Worm (Caenorhabditis elegans) whole organism, L2 larva: ENCODE results near the gene pgm-2.
A peak's percentile ranks its signal among the peaks of the same experiment; 100 is the strongest.

Experiments used
- C34F6.9 ChIP-seq: fragments of 150-350 bp; optimal IDR thresholded peaks from 2 replicates; lab custom pipeline; 2014; ENCODE audit warnings: missing biosample characterization, missing genetic modification characterization
- F13H6.1 ChIP-seq: sonication (generic microtip); optimal IDR thresholded peaks from 2 replicates; lab custom pipeline; 2016; ENCODE audit warnings: missing genetic modification characterization, missing compliant biosample characterization
- R02D3.7 ChIP-seq: fragments of 150-350 bp; optimal IDR thresholded peaks from 2 replicates; lab custom pipeline; 2014; ENCODE audit warnings: missing biosample characterization, missing genetic modification characterization
- Y55F3AM.14 ChIP-seq: fragments of 200-800 bp; sonication (Bioruptor generic); optimal IDR thresholded peaks from 2 replicates; lab custom pipeline; 2018; ENCODE audit warnings: mild to moderate bottlenecking, missing genetic modification characterization, missing compliant biosample characterization
- ZK546.5 ChIP-seq: sonication (generic microtip); optimal IDR thresholded peaks from 2 replicates; lab custom pipeline; 2017; ENCODE audit warnings: missing biosample characterization, missing genetic modification characterization
- aly-2 ChIP-seq: fragments of 150-350 bp; optimal IDR thresholded peaks from 2 replicates; lab custom pipeline; 2014; ENCODE audit warnings: missing biosample characterization, missing genetic modification characterization
- ama-1 ChIP-seq: fragments of 150-350 bp; optimal IDR thresholded peaks from 2 replicates; lab custom pipeline; 2018; ENCODE audit warnings: inconsistent platforms
- blmp-1 ChIP-seq: sonication (generic microtip); optimal IDR thresholded peaks from 2 replicates; lab custom pipeline; 2017; ENCODE audit warnings: missing genetic modification characterization, mild to moderate bottlenecking, missing compliant biosample characterization, antibody characterized with exemption, moderate library complexity; ENCODE audit not compliant: insufficient read depth
- ceh-16 ChIP-seq: fragments of 150-350 bp; optimal IDR thresholded peaks from 2 replicates; lab custom pipeline; 2014; ENCODE audit warnings: missing biosample characterization, missing genetic modification characterization
- crh-2 ChIP-seq: sonication (generic microtip); optimal IDR thresholded peaks from 2 replicates; lab custom pipeline; 2017; ENCODE audit warnings: missing biosample characterization, missing genetic modification characterization
- dmd-4 ChIP-seq: sonication (generic microtip); optimal IDR thresholded peaks from 2 replicates; lab custom pipeline; 2017; ENCODE audit warnings: missing biosample characterization, missing genetic modification characterization
- egl-27 ChIP-seq: sonication (generic microtip); optimal IDR thresholded peaks from 3 replicates; lab custom pipeline; 2017; ENCODE audit warnings: missing biosample characterization, missing genetic modification reagents, missing genetic modification characterization
- elt-1 ChIP-seq: fragments of 150-350 bp; optimal IDR thresholded peaks from 2 replicates; lab custom pipeline; 2014; ENCODE audit warnings: missing biosample characterization, missing genetic modification characterization
- elt-3 ChIP-seq: sonication (generic microtip); optimal IDR thresholded peaks from 2 replicates; lab custom pipeline; 2017; ENCODE audit warnings: missing biosample characterization, missing genetic modification characterization
- fos-1 ChIP-seq: fragments of 150-350 bp; optimal IDR thresholded peaks from 2 replicates; lab custom pipeline; 2014; ENCODE audit warnings: missing biosample characterization, missing genetic modification characterization
- gmeb-1 ChIP-seq: fragments of 150-350 bp; optimal IDR thresholded peaks from 2 replicates; lab custom pipeline; 2014; ENCODE audit warnings: missing biosample characterization, missing genetic modification characterization
- lin-13 ChIP-seq: fragments of 150-350 bp; optimal IDR thresholded peaks from 2 replicates; lab custom pipeline; 2014; ENCODE audit warnings: missing biosample characterization, missing genetic modification reagents, missing genetic modification characterization
- lin-39 ChIP-seq: fragments of 150-350 bp; optimal IDR thresholded peaks from 2 replicates; lab custom pipeline; 2014; ENCODE audit warnings: missing biosample characterization, missing genetic modification reagents, missing genetic modification characterization
- mab-5 ChIP-seq: fragments of 150-350 bp; optimal IDR thresholded peaks from 2 replicates; lab custom pipeline; 2014; ENCODE audit warnings: missing biosample characterization, missing genetic modification characterization
- mbf-1 ChIP-seq: sonication (generic microtip); optimal IDR thresholded peaks from 2 replicates; lab custom pipeline; 2017; ENCODE audit warnings: missing biosample characterization, missing genetic modification characterization
- mdl-1 ChIP-seq, 2 experiments: fragments of 150-350 bp in 1 of 2; sonication (generic microtip) in 1 of 2; optimal IDR thresholded peaks; 2 replicates each; lab custom pipeline; 2017; ENCODE audit warnings: missing biosample characterization in 2 of 2, missing genetic modification characterization in 2 of 2
- nhr-11 ChIP-seq: fragments of 150-350 bp; optimal IDR thresholded peaks from 2 replicates; lab custom pipeline; 2014; ENCODE audit warnings: missing biosample characterization, missing genetic modification characterization
- nhr-12 ChIP-seq: fragments of 150-350 bp; optimal IDR thresholded peaks from 2 replicates; lab custom pipeline; 2014; ENCODE audit warnings: missing biosample characterization, missing genetic modification characterization
- nhr-129 ChIP-seq: fragments of 150-350 bp; optimal IDR thresholded peaks from 2 replicates; lab custom pipeline; 2014; ENCODE audit warnings: missing biosample characterization, missing genetic modification characterization
- nhr-21 ChIP-seq: fragments of 150-350 bp; optimal IDR thresholded peaks from 2 replicates; lab custom pipeline; 2014; ENCODE audit warnings: missing biosample characterization, missing genetic modification characterization
- nhr-23 ChIP-seq: fragments of 150-350 bp; optimal IDR thresholded peaks from 2 replicates; lab custom pipeline; 2014; ENCODE audit warnings: missing biosample characterization, missing genetic modification reagents, missing genetic modification characterization
- nhr-237 ChIP-seq: fragments of 150-350 bp; optimal IDR thresholded peaks from 2 replicates; lab custom pipeline; 2014; ENCODE audit warnings: missing biosample characterization, missing genetic modification characterization
- nhr-25 ChIP-seq: fragments of 150-350 bp; sonication (generic microtip); optimal IDR thresholded peaks from 3 replicates; lab custom pipeline; 2014; ENCODE audit warnings: missing biosample characterization, missing genetic modification characterization
- nhr-6 ChIP-seq: fragments of 150-350 bp; optimal IDR thresholded peaks from 2 replicates; lab custom pipeline; 2014; ENCODE audit warnings: missing biosample characterization, missing genetic modification characterization
- nhr-77 ChIP-seq: fragments of 150-350 bp; optimal IDR thresholded peaks from 2 replicates; lab custom pipeline; 2014; ENCODE audit warnings: missing biosample characterization, missing genetic modification characterization
- peb-1 ChIP-seq: fragments of 150-350 bp; optimal IDR thresholded peaks from 2 replicates; lab custom pipeline; 2014; ENCODE audit warnings: missing biosample characterization, missing genetic modification characterization
- sem-4 ChIP-seq: fragments of 150-350 bp; optimal IDR thresholded peaks from 2 replicates; lab custom pipeline; 2014; ENCODE audit warnings: missing biosample characterization, missing genetic modification reagents, missing genetic modification characterization
- skn-1 ChIP-seq: sonication (generic microtip); optimal IDR thresholded peaks from 2 replicates; lab custom pipeline; 2017; ENCODE audit warnings: missing biosample characterization, missing genetic modification characterization
- sma-3 ChIP-seq: sonication (generic microtip); optimal IDR thresholded peaks from 2 replicates; lab custom pipeline; 2016; ENCODE audit warnings: missing genetic modification reagents, missing genetic modification characterization, missing compliant biosample characterization
- sma-9 ChIP-seq, 2 experiments: fragments of 150-350 bp in 1 of 2; sonication (generic microtip) in 1 of 2; optimal IDR thresholded peaks; 2 replicates each; lab custom pipeline; 2014 to 2016; ENCODE audit warnings: missing genetic modification characterization in 2 of 2, mild to moderate bottlenecking in 1 of 2, missing biosample characterization in 1 of 2, missing compliant biosample characterization in 1 of 2, missing genetic modification reagents in 1 of 2, moderate library complexity in 1 of 2
- snpc-4 ChIP-seq: fragments of 150-350 bp; optimal IDR thresholded peaks from 2 replicates; lab custom pipeline; 2014; ENCODE audit warnings: missing biosample characterization, missing genetic modification characterization
- unc-39 ChIP-seq: fragments of 150-350 bp; optimal IDR thresholded peaks from 2 replicates; lab custom pipeline; 2014; ENCODE audit warnings: missing biosample characterization, missing genetic modification characterization
- unc-55 ChIP-seq: fragments of 150-350 bp; sonication (generic microtip); optimal IDR thresholded peaks from 3 replicates; lab custom pipeline; 2014; ENCODE audit warnings: missing biosample characterization, missing genetic modification reagents, missing genetic modification characterization
- unc-62 ChIP-seq: fragments of 150-350 bp; optimal IDR thresholded peaks from 2 replicates; lab custom pipeline; 2014; ENCODE audit warnings: missing biosample characterization, missing genetic modification reagents, missing genetic modification characterization
- zag-1 ChIP-seq: fragments of 150-350 bp; optimal IDR thresholded peaks from 2 replicates; lab custom pipeline; 2014; ENCODE audit warnings: missing biosample characterization, missing genetic modification characterization
- ztf-1 ChIP-seq: fragments of 200-800 bp; sonication (Bioruptor generic); conservative IDR thresholded peaks from 2 replicates; pipeline ENCODE4 v1.3.6; 2022; ENCODE audit warnings: missing genetic modification characterization, missing compliant biosample characterization
- ztf-11 ChIP-seq: sonication (generic microtip); optimal IDR thresholded peaks from 2 replicates; lab custom pipeline; 2017; ENCODE audit warnings: missing biosample characterization, missing genetic modification characterization
- ztf-4 ChIP-seq: fragments of 150-350 bp; optimal IDR thresholded peaks from 2 replicates; lab custom pipeline; 2014; ENCODE audit warnings: missing biosample characterization, missing genetic modification characterization

Gene pgm-2

ce11 chrIII:13298722-13299431 lies at the start of gene pgm-2:
Gene pgm-2 (plus strand): TSS chrIII:13299378.
- no peak for TF ChIP-seq aly-2
- TF ChIP-seq fos-1 (tag; lab: Kevin White, UChicago), result peak; percentile 62
- TF ChIP-seq sma-3 (GFP tag; lab: Kevin White, UChicago), result peak; percentile 6
- no peak for TF ChIP-seq ztf-11 (tag; lab: Kevin White, UChicago)
- no peak for TF ChIP-seq mdl-1 (tag; optimal IDR thresholded peaks at IDR 0.05; lab: Kevin White, UChicago)
- no peak for TF ChIP-seq nhr-237 (tag; lab: Kevin White, UChicago)
- TF ChIP-seq nhr-6 (tag; lab: Kevin White, UChicago), result no peak
- peak; percentile 27 for TF ChIP-seq ceh-16 (tag; lab: Kevin White, UChicago)
- TF ChIP-seq nhr-25 (tag; lab: Kevin White, UChicago), result peak; percentile 16
- no peak for TF ChIP-seq dmd-4 (tag; lab: Kevin White, UChicago)
- no peak for TF ChIP-seq ama-1 (lab: Kevin White, UChicago)
- TF ChIP-seq blmp-1, result no peak
- TF ChIP-seq ztf-1 (GFP tag; lab: Robert Waterston, UW), result no peak
- no peak for TF ChIP-seq nhr-77 (tag; lab: Kevin White, UChicago)
- no peak for TF ChIP-seq R02D3.7 (tag; lab: Kevin White, UChicago)
- no peak for TF ChIP-seq nhr-12 (tag; lab: Kevin White, UChicago)
- no peak for TF ChIP-seq nhr-23 (tag; lab: Kevin White, UChicago)
- TF ChIP-seq peb-1 (tag; lab: Kevin White, UChicago), result no peak
- no peak for TF ChIP-seq mab-5 (tag; lab: Kevin White, UChicago)
- no peak for TF ChIP-seq sem-4 (tag; lab: Kevin White, UChicago)
- TF ChIP-seq lin-39 (tag; lab: Kevin White, UChicago), result no peak
- TF ChIP-seq elt-3 (tag; lab: Kevin White, UChicago), result no peak
- no peak for TF ChIP-seq ZK546.5 (tag; lab: Kevin White, UChicago)

DNA sequence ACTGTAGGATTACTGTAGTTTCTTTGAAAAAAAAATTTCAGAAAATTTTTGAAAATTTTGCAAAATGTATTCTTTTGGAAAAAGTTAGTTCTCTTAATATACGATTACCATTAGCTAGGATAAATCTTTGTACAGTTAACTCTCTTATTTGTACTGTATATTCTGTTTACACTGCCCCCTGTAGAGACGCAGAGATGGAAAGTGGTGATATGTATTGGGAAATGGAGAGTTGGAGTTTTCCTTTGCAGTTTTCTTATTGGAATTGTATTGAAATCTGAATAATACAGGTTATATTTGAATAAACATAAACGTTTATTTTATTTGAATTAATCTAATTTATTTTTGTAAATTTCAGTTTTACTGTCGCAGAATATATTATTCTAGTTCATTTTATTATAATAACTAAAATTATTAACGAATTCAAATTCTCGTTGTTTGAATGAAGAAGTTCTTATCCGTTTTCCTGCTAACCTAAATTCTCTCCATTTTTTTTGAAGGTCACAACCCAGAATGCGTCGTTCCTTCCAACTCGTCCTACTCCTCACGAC lies 44.9 kb upstream of the pgm-2 start, which contains the start of gene F56A8.9:
Gene F56A8.9, plus strand, starts transcription at position 498 of the 548 bp plus-strand sequence.
- TF ChIP-seq fos-1 (tag; lab: Kevin White, UChicago), result no peak
- no peak for TF ChIP-seq nhr-25 (tag; lab: Kevin White, UChicago)
- no peak for TF ChIP-seq nhr-11 (tag; lab: Kevin White, UChicago)
- no peak for TF ChIP-seq sma-3 (GFP tag; lab: Kevin White, UChicago)
- TF ChIP-seq elt-3 (tag; lab: Kevin White, UChicago), result no peak
- TF ChIP-seq mbf-1 (tag; lab: Kevin White, UChicago), result no peak
- no peak for TF ChIP-seq peb-1 (tag; lab: Kevin White, UChicago)
- TF ChIP-seq mab-5 (tag; lab: Kevin White, UChicago), result no peak
- TF ChIP-seq nhr-6 (tag; lab: Kevin White, UChicago), result no peak
- TF ChIP-seq snpc-4 (tag; lab: Kevin White, UChicago), result no peak
- no peak for TF ChIP-seq nhr-77 (tag; lab: Kevin White, UChicago)
- no peak for TF ChIP-seq crh-2 (tag; lab: Kevin White, UChicago)
- no peak for TF ChIP-seq ztf-11 (tag; lab: Kevin White, UChicago)
- no peak for TF ChIP-seq blmp-1
- no peak for TF ChIP-seq unc-39 (tag; lab: Kevin White, UChicago)
- TF ChIP-seq dmd-4 (tag; lab: Kevin White, UChicago), result no peak

DNA sequence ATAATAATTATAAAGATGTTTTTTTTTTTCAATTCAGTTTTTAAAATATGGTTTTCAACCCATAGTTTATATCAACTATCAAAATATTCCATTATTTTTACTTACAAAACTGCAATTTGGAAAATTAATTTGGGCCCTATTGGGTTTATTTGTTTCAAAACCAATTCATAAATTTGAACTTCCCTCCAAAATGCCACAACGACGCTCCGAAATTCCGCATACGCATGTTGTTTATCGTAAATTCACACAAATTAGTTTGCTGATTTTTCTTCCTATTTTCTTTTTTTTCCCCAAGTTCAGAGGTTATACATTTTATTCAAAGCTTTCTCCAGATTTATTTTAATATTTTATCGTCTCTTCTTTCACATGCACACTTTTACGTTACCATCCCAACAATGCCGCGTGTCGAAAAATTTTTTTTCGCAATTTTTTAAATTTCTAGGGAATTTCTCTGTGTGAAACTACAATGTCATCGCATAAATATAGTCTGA lies 42.7 kb upstream of the pgm-2 start, which contains the start of gene F56A8.3:
Gene F56A8.3, plus strand, starts transcription at position 441 of the 491 bp plus-strand sequence.
- TF ChIP-seq sma-9 (GFP tag; optimal IDR thresholded peaks at IDR 0.05; lab: Kevin White, UChicago), result no peak
- TF ChIP-seq sma-9 (tag; optimal IDR thresholded peaks at IDR 0.05; lab: Kevin White, UChicago), result no peak
- TF ChIP-seq unc-55 (GFP tag; lab: Kevin White, UChicago), result peak; percentile 90
- no peak for TF ChIP-seq ztf-1 (GFP tag; lab: Robert Waterston, UW)
- TF ChIP-seq unc-62, result no peak
- TF ChIP-seq lin-39 (tag; lab: Kevin White, UChicago), result no peak
- peak; percentile 98 for TF ChIP-seq gmeb-1 (tag; lab: Kevin White, UChicago)
- TF ChIP-seq ceh-16 (tag; lab: Kevin White, UChicago), result no peak
- TF ChIP-seq sem-4 (tag; lab: Kevin White, UChicago), result peak; percentile 82
- TF ChIP-seq elt-1 (tag; lab: Kevin White, UChicago), result no peak
- TF ChIP-seq ztf-4 (tag; lab: Kevin White, UChicago), result peak; percentile 42
- no peak for TF ChIP-seq mbf-1 (tag; lab: Kevin White, UChicago)
- no peak for TF ChIP-seq ztf-11 (tag; lab: Kevin White, UChicago)
- no peak for TF ChIP-seq ZK546.5 (tag; lab: Kevin White, UChicago)
- TF ChIP-seq C34F6.9, result peak; percentile 72
- no peak for TF ChIP-seq elt-3 (tag; lab: Kevin White, UChicago)
- no peak for TF ChIP-seq nhr-12 (tag; lab: Kevin White, UChicago)
- TF ChIP-seq peb-1 (tag; lab: Kevin White, UChicago), result no peak
- TF ChIP-seq crh-2 (tag; lab: Kevin White, UChicago), result peak; percentile 78
- peak; percentile 81 for TF ChIP-seq sma-3 (GFP tag; lab: Kevin White, UChicago)
- peak; percentile 31 for TF ChIP-seq nhr-129 (tag; lab: Kevin White, UChicago)
- TF ChIP-seq fos-1 (tag; lab: Kevin White, UChicago), result peak; percentile 30
- TF ChIP-seq nhr-6 (tag; lab: Kevin White, UChicago), result no peak
- TF ChIP-seq nhr-25 (tag; lab: Kevin White, UChicago), result peak; percentile 72
- peak; percentile 71 for TF ChIP-seq mab-5 (tag; lab: Kevin White, UChicago)
- TF ChIP-seq F13H6.1 (tag; lab: Kevin White, UChicago), result peak; percentile 42
- peak; percentile 55 for TF ChIP-seq egl-27 (tag; lab: Kevin White, UChicago)
- TF ChIP-seq nhr-21 (tag; lab: Kevin White, UChicago), result peak; percentile 73
- TF ChIP-seq zag-1 (tag; lab: Kevin White, UChicago), result no peak
- peak; percentile 74 for TF ChIP-seq lin-13
- no peak for TF ChIP-seq nhr-11 (tag; lab: Kevin White, UChicago)
- TF ChIP-seq Y55F3AM.14, result no peak
- TF ChIP-seq skn-1 (tag; lab: Kevin White, UChicago), result no peak
